Fruit fly (Drosophila melanogaster) whole organism, embryonic: Measurements from ENCODE around the gene CG1273.

Experiments used
- CG12744 ChIP-seq: fragments of 200-800 bp; sonication (Bioruptor generic); optimal IDR thresholded peaks from 2 replicates; lab custom pipeline; 2016; ENCODE audit warnings: missing biosample characterization, missing genetic modification characterization
- CG31365 ChIP-seq: fragments of 200-800 bp; sonication (Bioruptor generic); optimal IDR thresholded peaks from 2 replicates; lab custom pipeline; 2018; ENCODE audit warnings: missing biosample characterization, mild to moderate bottlenecking, missing genetic modification characterization
- GATAe ChIP-seq: fragments of 200-800 bp; sonication (Bioruptor generic); conservative IDR thresholded peaks from 2 replicates; pipeline ENCODE4 v1.3.6; 2022; ENCODE audit warnings: missing biosample characterization, missing genetic modification characterization
- H15 ChIP-seq: fragments of 200-800 bp; sonication (Bioruptor generic); IDR thresholded peaks from 3 replicates; pipeline ENCODE4 v1.3.6; 2022; ENCODE audit warnings: missing biosample characterization, missing genetic modification characterization
- Sox102F ChIP-seq: fragments of 200-800 bp; sonication (Bioruptor generic); optimal IDR thresholded peaks from 2 replicates; lab custom pipeline; 2018; ENCODE audit warnings: missing biosample characterization, mild to moderate bottlenecking, missing genetic modification characterization, moderate library complexity
- cato ChIP-seq: fragments of 200-800 bp; sonication (Bioruptor generic); optimal IDR thresholded peaks from 2 replicates; lab custom pipeline; 2016; ENCODE audit warnings: missing biosample characterization, missing genetic modification characterization, borderline replicate concordance
- jing ChIP-seq: fragments of 200-800 bp; sonication (Bioruptor generic); optimal IDR thresholded peaks from 2 replicates; lab custom pipeline; 2018; ENCODE audit warnings: missing biosample characterization, mild to moderate bottlenecking, missing genetic modification characterization

- TF ChIP-seq jing (GFP tag; lab: Kevin White, UChicago): no peak
- no peak for TF ChIP-seq CG31365 (tag; lab: Kevin White, UChicago)
- no peak for TF ChIP-seq CG12744
- TF ChIP-seq H15 (GFP tag; lab: Robert Waterston, UW): no peak
- no peak for TF ChIP-seq GATAe (GFP tag; lab: Robert Waterston, UW)
- no peak for TF ChIP-seq Sox102F (GFP tag; lab: Kevin White, UChicago)
- no peak for TF ChIP-seq cato (GFP tag; lab: Kevin White, UChicago)
Measured at dm6 chr3L:4236097-4236572, 27.4 kb upstream of the CG1273 start, which contains the start of gene ImpL2.
